Worm (Caenorhabditis elegans): Measurements from ENCODE around the gene C37E2.10.
A peak's percentile ranks its signal among the peaks of the same experiment; 100 is the strongest.

The C37E2.10 gene

DNA sequence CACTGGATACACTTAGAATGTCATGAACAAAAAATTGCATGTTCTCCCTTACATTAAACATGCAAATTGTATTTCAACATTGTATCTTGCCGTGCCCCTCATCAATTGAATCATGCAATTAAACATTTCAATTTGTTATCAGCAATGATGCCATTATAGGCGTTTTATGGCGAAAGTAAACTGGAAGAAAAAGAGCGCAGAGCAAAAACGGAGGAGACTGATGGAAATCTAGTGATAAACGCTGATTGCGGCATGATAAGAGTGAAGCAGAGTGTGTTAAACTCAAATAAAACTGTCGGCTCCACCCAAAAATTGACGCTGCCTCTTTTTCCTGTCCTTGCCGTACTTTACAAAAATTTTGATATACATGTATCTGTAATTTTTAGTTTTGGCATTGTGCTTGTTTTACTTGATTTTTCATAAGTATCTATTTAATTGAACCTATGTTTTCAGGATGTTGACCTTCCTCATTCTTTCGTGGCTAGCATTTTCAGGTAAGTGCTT lies 35.8 kb downstream of the C37E2.10 start, which contains the start of gene K06G5.1 (continued):
- TF ChIP-seq lir-3 (tag; optimal IDR thresholded peaks at IDR 0.05; ENCODE audit: poor library complexity) (no peak), nhr-90 (tag; optimal IDR thresholded peaks at IDR 0.05; ENCODE audit: poor library complexity) (peak; percentile 33), xbp-1 (tag; optimal IDR thresholded peaks at IDR 0.05) (no peak), blmp-1 (tag; optimal IDR thresholded peaks at IDR 0.05) (no peak), mab-9 (GFP tag; IDR thresholded peaks at IDR 0.05) (no peak), nhr-84 (tag; optimal IDR thresholded peaks at IDR 0.05) (no peak), ceh-63 (GFP tag; optimal IDR thresholded peaks at IDR 0.05) (no peak), nhr-11 (tag; optimal IDR thresholded peaks at IDR 0.05) (no peak), ceh-8 (GFP tag; optimal IDR thresholded peaks at IDR 0.05) (no peak), sup-37 (GFP tag; optimal IDR thresholded peaks at IDR 0.05) (no peak), nhr-28 (tag; optimal IDR thresholded peaks at IDR 0.05) (no peak), elt-3 (tag; optimal IDR thresholded peaks at IDR 0.05) (no peak), aha-1 (tag; optimal IDR thresholded peaks at IDR 0.05) (no peak), nhr-19 (GFP tag; conservative IDR thresholded peaks at IDR 0.05) (no peak), fkh-8 (tag; optimal IDR thresholded peaks at IDR 0.05) (no peak), fos-1 (tag; optimal IDR thresholded peaks at IDR 0.05) (no peak), tlp-1 (tag; optimal IDR thresholded peaks at IDR 0.05) (peak; percentile 23), dsc-1 (tag; optimal IDR thresholded peaks at IDR 0.05) (no peak), nhr-76 (tag; optimal IDR thresholded peaks at IDR 0.05) (no peak), fkh-10 (GFP tag; optimal IDR thresholded peaks at IDR 0.05) (no peak), unc-30 (tag; optimal IDR thresholded peaks at IDR 0.05) (no peak), pax-3 (tag; optimal IDR thresholded peaks at IDR 0.05) (peak; percentile 3), ama-1 (optimal IDR thresholded peaks at IDR 0.05) (no peak), nhr-12 (tag; optimal IDR thresholded peaks at IDR 0.05) (no peak), Y116A8C.19 (tag; optimal IDR thresholded peaks at IDR 0.05; ENCODE audit: borderline replicate concordance) (no peak), nhr-47 (tag; optimal IDR thresholded peaks at IDR 0.05) (no peak), sox-4 (tag; optimal IDR thresholded peaks at IDR 0.05) (no peak), pag-3 (tag; optimal IDR thresholded peaks at IDR 0.05; ENCODE audit: borderline replicate concordance, insufficient read depth) (no peak), unc-98 (GFP tag; IDR thresholded peaks at IDR 0.05) (no peak), jun-1 (tag; optimal IDR thresholded peaks at IDR 0.05) (no peak), elt-2 (tag; optimal IDR thresholded peaks at IDR 0.05) (peak; percentile 98), aly-2 (tag; optimal IDR thresholded peaks at IDR 0.05) (no peak), tbx-2 (tag; optimal IDR thresholded peaks at IDR 0.05) (no peak), egl-13 (tag; optimal IDR thresholded peaks at IDR 0.05) (no peak)

DNA sequence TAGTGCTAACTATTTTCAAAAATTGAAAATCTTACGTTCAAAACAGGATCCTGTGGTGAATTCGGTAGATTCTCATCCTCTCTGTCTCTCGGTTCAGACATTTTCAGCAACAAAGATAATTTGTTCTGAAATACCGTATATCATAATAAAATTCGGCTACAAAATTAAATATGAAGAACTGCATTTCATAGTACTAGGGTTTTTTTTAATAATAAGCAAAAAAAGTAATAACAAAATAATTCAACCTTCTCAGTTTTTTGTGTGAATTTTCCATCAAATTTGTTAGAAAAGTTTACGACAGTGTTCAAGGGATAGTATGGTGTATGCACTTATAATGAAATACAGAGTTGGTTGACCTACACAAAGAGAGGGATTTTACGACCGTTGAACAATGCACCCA lies 44.4 kb downstream of the C37E2.10 start, which contains the start of gene K06G5.3:
Gene K06G5.3, minus strand, starts transcription at position 101 of the 400 bp plus-strand sequence.
- TF ChIP-seq ceh-88 (GFP tag; IDR thresholded peaks at IDR 0.05) (no peak), dpl-1 (GFP tag; optimal IDR thresholded peaks at IDR 0.05) (no peak), sup-37 (GFP tag; optimal IDR thresholded peaks at IDR 0.05) (no peak), lsy-2 (tag; optimal IDR thresholded peaks at IDR 0.05) (no peak), aly-2 (tag; optimal IDR thresholded peaks at IDR 0.05) (no peak), nhr-71 (tag; optimal IDR thresholded peaks at IDR 0.05) (no peak), mdl-1 (tag; optimal IDR thresholded peaks at IDR 0.05) (no peak), snpc-4 (tag; optimal IDR thresholded peaks at IDR 0.05) (no peak), fkh-8 (tag; optimal IDR thresholded peaks at IDR 0.05) (no peak), efl-1 (optimal IDR thresholded peaks at IDR 0.05) (no peak), efl-1 (GFP tag; optimal IDR thresholded peaks at IDR 0.05 in 1 of 2) (no peak), Y116A8C.19 (tag; optimal IDR thresholded peaks at IDR 0.05; ENCODE audit: borderline replicate concordance) (no peak), nhr-11 (tag; optimal IDR thresholded peaks at IDR 0.05) (no peak), rnt-1 (tag; optimal IDR thresholded peaks at IDR 0.05) (no peak), alr-1 (tag; optimal IDR thresholded peaks at IDR 0.05; ENCODE audit: borderline replicate concordance) (no peak)

Data from whole organism, L1 larva.